Worm (Caenorhabditis elegans): ENCODE measurements around the gene hmp-1.

hmp-1 gene

DNA sequence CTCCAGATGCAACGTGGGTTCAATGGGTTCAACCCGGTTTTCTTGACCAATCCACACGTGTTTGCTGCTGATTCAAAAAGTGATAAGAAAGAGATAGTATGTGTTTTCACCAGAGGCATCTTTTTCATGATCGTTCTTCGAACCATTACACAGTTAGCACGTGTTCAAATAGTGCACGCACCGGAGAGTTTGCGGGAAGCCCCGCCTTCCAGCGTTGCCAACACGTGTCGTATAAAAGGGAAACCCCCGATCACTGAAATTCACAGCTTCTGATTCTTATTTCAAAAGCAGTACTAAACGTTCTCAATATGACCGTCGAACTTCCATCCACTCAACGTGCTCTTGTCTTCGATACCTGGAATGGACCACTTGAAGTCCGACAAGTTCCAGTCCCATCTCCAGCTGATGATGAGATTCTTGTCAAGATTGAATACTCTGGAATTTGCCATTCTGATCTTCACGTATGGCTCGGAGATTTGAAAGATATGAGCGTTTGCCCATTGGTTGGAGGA, 42.4 kb downstream of the hmp-1 start, which contains the start of gene adh-1 (continued):
- TF ChIP-seq ama-1 (optimal IDR thresholded peaks at IDR 0.05), result peak; percentile 95
- peak; percentile 48 to 82 for TF ChIP-seq lsy-2 (tag; optimal IDR thresholded peaks at IDR 0.05)
- TF ChIP-seq nhr-28 (tag; optimal IDR thresholded peaks at IDR 0.05), result no peak
- TF ChIP-seq unc-98 (GFP tag; IDR thresholded peaks at IDR 0.05), result no peak
- TF ChIP-seq jun-1 (tag; optimal IDR thresholded peaks at IDR 0.05), result peak; percentile 70
- TF ChIP-seq tbx-2 (tag; optimal IDR thresholded peaks at IDR 0.05), result peak; percentile 88
- TF ChIP-seq rnt-1 (tag; optimal IDR thresholded peaks at IDR 0.05), result peak; percentile 91
- peak; percentile 23 to 46 for TF ChIP-seq efl-1 (optimal IDR thresholded peaks at IDR 0.05)
- TF ChIP-seq efl-1 (GFP tag; optimal IDR thresholded peaks at IDR 0.05 in 1 of 2), result peak in 1 of 2 experiments; percentile 95
- peak in 1 of 3 experiments; percentile 14 for TF ChIP-seq ceh-82 (tag; optimal IDR thresholded peaks at IDR 0.05)
- TF ChIP-seq F16B12.6 (tag; optimal IDR thresholded peaks at IDR 0.05), result no peak
- no peak for TF ChIP-seq pqm-1 (tag; optimal IDR thresholded peaks at IDR 0.05)
- TF ChIP-seq nhr-71 (tag; optimal IDR thresholded peaks at IDR 0.05), result peak; percentile 97
- no peak; the same call in none of the 2 replicates for TF ChIP-seq ceh-88 (GFP tag; IDR thresholded peaks at IDR 0.05)
- TF ChIP-seq nhr-84 (tag; optimal IDR thresholded peaks at IDR 0.05), result no peak
- TF ChIP-seq irx-1 (tag; optimal IDR thresholded peaks at IDR 0.05), result peak; percentile 77
- peak; percentile 94 for TF ChIP-seq nhr-85 (tag)
- no peak for TF ChIP-seq dsc-1 (tag; optimal IDR thresholded peaks at IDR 0.05)
- peak; percentile 97 for TF ChIP-seq nhr-20 (tag; optimal IDR thresholded peaks at IDR 0.05)
- TF ChIP-seq fkh-8 (tag; optimal IDR thresholded peaks at IDR 0.05), result no peak
- TF ChIP-seq elt-2 (tag; optimal IDR thresholded peaks at IDR 0.05), result peak; percentile 75
- TF ChIP-seq sptf-1 (tag; optimal IDR thresholded peaks at IDR 0.05), result no peak
- no peak for TF ChIP-seq fkh-10 (GFP tag; optimal IDR thresholded peaks at IDR 0.05)
- no peak for TF ChIP-seq mab-9 (GFP tag; IDR thresholded peaks at IDR 0.05)
- peak; percentile 37 for TF ChIP-seq skn-1 (tag; optimal IDR thresholded peaks at IDR 0.05)
- peak; percentile 62 for TF ChIP-seq nhr-11 (tag; optimal IDR thresholded peaks at IDR 0.05)
- TF ChIP-seq nhr-12 (tag; optimal IDR thresholded peaks at IDR 0.05), result no peak
- TF ChIP-seq fkh-4 (tag; optimal IDR thresholded peaks at IDR 0.05; ENCODE audit: borderline replicate concordance), result no peak
- TF ChIP-seq hlh-17 (GFP tag; optimal IDR thresholded peaks at IDR 0.05; ENCODE audit: borderline replicate concordance), result no peak
- peak; percentile 1 for TF ChIP-seq C04F5.9 (tag; optimal IDR thresholded peaks at IDR 0.05)
- TF ChIP-seq nhr-77 (tag; optimal IDR thresholded peaks at IDR 0.05), result peak; percentile 51
- TF ChIP-seq C16A3.4 (tag; optimal IDR thresholded peaks at IDR 0.05), result peak; percentile 76
- TF ChIP-seq swsn-7 (tag; optimal IDR thresholded peaks at IDR 0.05), result peak; percentile 56

DNA sequence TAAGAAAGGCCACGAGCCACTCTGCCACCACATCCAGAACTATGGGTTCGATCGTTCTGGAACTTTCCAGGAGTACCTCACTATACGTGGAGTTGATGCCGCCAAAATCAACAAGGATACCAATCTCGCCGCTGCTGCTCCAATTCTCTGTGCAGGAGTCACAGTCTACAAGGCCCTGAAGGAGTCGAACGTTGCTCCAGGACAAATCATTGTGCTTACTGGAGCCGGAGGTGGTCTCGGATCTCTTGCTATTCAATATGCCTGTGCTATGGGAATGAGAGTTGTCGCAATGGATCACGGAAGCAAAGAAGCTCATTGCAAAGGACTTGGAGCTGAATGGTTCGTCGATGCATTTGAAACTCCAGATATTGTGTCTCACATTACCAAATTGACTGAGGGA, 43.0 kb downstream of the hmp-1 start:
- TF ChIP-seq zag-1 (tag; optimal IDR thresholded peaks at IDR 0.05) (no peak), efl-1 (optimal IDR thresholded peaks at IDR 0.05) (no peak), efl-1 (GFP tag; optimal IDR thresholded peaks at IDR 0.05 in 1 of 2) (peak in 1 of 2 experiments; percentile 91), nhr-47 (tag; optimal IDR thresholded peaks at IDR 0.05) (peak; percentile 9), ama-1 (optimal IDR thresholded peaks at IDR 0.05) (peak; percentile 93), snu-23 (GFP tag; optimal IDR thresholded peaks at IDR 0.05) (no peak)

DNA sequence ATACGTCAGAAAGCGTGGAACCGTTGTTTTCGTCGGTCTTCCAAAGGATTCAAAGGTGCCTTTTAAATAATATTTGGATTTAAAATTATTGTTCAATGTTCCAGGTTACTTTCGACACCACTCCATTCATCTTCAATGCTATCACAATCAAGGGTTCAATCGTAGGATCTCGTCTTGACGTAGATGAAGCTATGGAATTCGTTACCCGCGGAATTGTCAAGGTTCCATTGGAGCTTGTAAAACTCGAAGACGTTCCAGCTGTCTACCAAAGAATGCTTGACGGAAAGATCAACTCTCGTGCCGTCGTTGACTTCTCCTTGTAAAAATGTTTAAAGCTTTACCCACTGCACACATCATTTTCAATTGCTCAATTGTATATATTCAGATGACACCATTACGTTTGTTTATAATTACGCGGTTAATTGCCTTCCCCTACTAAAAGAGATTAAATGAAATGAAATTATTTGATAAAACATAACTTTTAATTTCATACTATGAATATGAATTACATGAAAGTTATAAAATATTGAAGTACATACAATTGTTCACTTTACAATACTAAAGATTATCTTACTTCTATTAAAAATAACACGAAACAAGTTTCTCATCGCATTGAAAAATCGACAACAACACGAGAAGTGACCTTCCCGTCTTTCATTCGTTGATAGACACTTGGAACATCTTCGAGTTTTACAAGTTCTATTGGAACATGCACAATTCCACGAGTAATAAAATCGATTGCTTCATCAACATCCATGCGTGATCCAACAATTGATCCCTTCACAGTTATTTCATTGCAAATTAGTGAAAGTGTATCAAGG, 43.7 kb downstream of the hmp-1 start:
- TF ChIP-seq jun-1 (tag; optimal IDR thresholded peaks at IDR 0.05), result no peak
- peak; percentile 94 for TF ChIP-seq ama-1 (optimal IDR thresholded peaks at IDR 0.05)
- no peak for TF ChIP-seq fkh-8 (tag; optimal IDR thresholded peaks at IDR 0.05)
- no peak for TF ChIP-seq xbp-1 (tag; optimal IDR thresholded peaks at IDR 0.05)
- TF ChIP-seq ceh-82 (tag; optimal IDR thresholded peaks at IDR 0.05), result no peak
- TF ChIP-seq ztf-11 (tag; optimal IDR thresholded peaks at IDR 0.05), result no peak
- peak; percentile 51 for TF ChIP-seq irx-1 (tag; optimal IDR thresholded peaks at IDR 0.05)
- TF ChIP-seq nhr-20 (tag; optimal IDR thresholded peaks at IDR 0.05), result peak; percentile 40
- peak; percentile 74 for TF ChIP-seq nhr-85 (tag)
- TF ChIP-seq pag-3 (tag; optimal IDR thresholded peaks at IDR 0.05; ENCODE audit: borderline replicate concordance, insufficient read depth), result no peak
- peak; percentile 77 for TF ChIP-seq aly-2 (tag; optimal IDR thresholded peaks at IDR 0.05)
- no peak for TF ChIP-seq hpl-2 (GFP tag; optimal IDR thresholded peaks at IDR 0.05)
- no peak for TF ChIP-seq swsn-7 (tag; optimal IDR thresholded peaks at IDR 0.05)
- peak; percentile 40 for TF ChIP-seq lin-39 (tag; optimal IDR thresholded peaks at IDR 0.05)
- peak; percentile 7 for TF ChIP-seq skn-1 (tag; optimal IDR thresholded peaks at IDR 0.05)
- peak; percentile 50 for TF ChIP-seq pax-3 (tag; optimal IDR thresholded peaks at IDR 0.05)
- peak; percentile 72 for TF ChIP-seq nhr-19 (GFP tag; conservative IDR thresholded peaks at IDR 0.05)
- TF ChIP-seq lir-3 (tag; optimal IDR thresholded peaks at IDR 0.05; ENCODE audit: poor library complexity), result peak; percentile 13
- TF ChIP-seq nhr-11 (tag; optimal IDR thresholded peaks at IDR 0.05), result no peak
- TF ChIP-seq dpl-1 (GFP tag; optimal IDR thresholded peaks at IDR 0.05), result peak; percentile 12 to 37 (median 16)
- TF ChIP-seq zip-4 (GFP tag; optimal IDR thresholded peaks at IDR 0.05), result no peak
- TF ChIP-seq ceh-63 (GFP tag; optimal IDR thresholded peaks at IDR 0.05), result no peak

Measured in whole organism, L1 larva.